Fruit fly (Drosophila melanogaster) S2 (cell line): ENCODE measurements around the gene CG43273.

Source experiments
- CG8478 ChIP-seq: fragments of >200 bp; optimal IDR thresholded peaks from 2 replicates; lab custom pipeline; 2018
- CTCF ChIP-seq, 2 experiments: fragments of >200 bp; optimal IDR thresholded peaks; 2 replicates each; lab custom pipeline; 2018

dm6 chr3R:24863894-24864293 is 33.8 kb downstream of the CG43273 start:
- TF ChIP-seq CTCF (optimal IDR thresholded peaks at IDR 0.05; lab: Kevin White, UChicago) (no peak), CG8478 (lab: Kevin White, UChicago) (no peak)
